Worm (Caenorhabditis elegans) whole organism, L4 larva: ENCODE measurements around the gene T24E12.3.

ENCODE experiments used
- ama-1 ChIP-seq: fragments of 150-350 bp; optimal IDR thresholded peaks from 2 replicates; lab custom pipeline; 2014; ENCODE audit warnings: inconsistent platforms, mixed read lengths
- fkh-10 ChIP-seq: fragments of 150-350 bp; optimal IDR thresholded peaks from 2 replicates; lab custom pipeline; 2014; ENCODE audit warnings: missing biosample characterization, missing genetic modification reagents, missing genetic modification characterization
- lir-3 ChIP-seq: sonication (generic microtip); optimal IDR thresholded peaks from 2 replicates; lab custom pipeline; 2016; ENCODE audit warnings: mild to moderate bottlenecking, missing genetic modification characterization, missing compliant biosample characterization
- mxl-2 ChIP-seq: fragments of 200-800 bp; sonication (Bioruptor generic); conservative IDR thresholded peaks from 2 replicates; pipeline ENCODE4 v1.3.6; 2022; ENCODE audit warnings: missing genetic modification reagents, missing genetic modification characterization, missing compliant biosample characterization
- nhr-25 ChIP-seq: sonication (generic microtip); optimal IDR thresholded peaks from 2 replicates; lab custom pipeline; 2017; ENCODE audit warnings: missing genetic modification characterization, mild to moderate bottlenecking, missing compliant biosample characterization, antibody characterized with exemption, moderate library complexity, borderline replicate concordance; ENCODE audit not compliant: insufficient read depth
- nhr-76 ChIP-seq: fragments of 150-350 bp; optimal IDR thresholded peaks from 2 replicates; lab custom pipeline; 2014; ENCODE audit warnings: missing biosample characterization, missing genetic modification characterization
- pha-4 ChIP-seq, 2 experiments: fragments of 150-350 bp in 1 of 2; fragments of 200-800 bp in 1 of 2; sonication (Bioruptor generic) in 1 of 2; IDR thresholded peaks in 1 of 2; optimal IDR thresholded peaks in 1 of 2; 2 replicates each; pipeline versions ENCODE4 v1.3.6 to Lab custom; 2014 to 2022; ENCODE audit warnings: missing genetic modification characterization in 2 of 2, missing genetic modification reagents in 2 of 2, missing biosample characterization in 1 of 2, missing compliant biosample characterization in 1 of 2
- pqm-1 ChIP-seq: sonication (generic microtip); optimal IDR thresholded peaks from 2 replicates; lab custom pipeline; 2017; ENCODE audit warnings: missing biosample characterization, missing genetic modification characterization
- set-16 ChIP-seq: fragments of 200-800 bp; sonication (Bioruptor generic); IDR thresholded peaks from 2 replicates; pipeline ENCODE4 v1.3.6; 2022; ENCODE audit warnings: missing genetic modification reagents, missing genetic modification characterization, missing compliant biosample characterization
- skn-1 ChIP-seq: fragments of 150-350 bp; optimal IDR thresholded peaks from 2 replicates; lab custom pipeline; 2014; ENCODE audit warnings: missing biosample characterization, missing genetic modification characterization
- snpc-4 ChIP-seq: fragments of 150-350 bp; optimal IDR thresholded peaks from 2 replicates; lab custom pipeline; 2014; ENCODE audit warnings: missing biosample characterization, missing genetic modification characterization
- tra-1 ChIP-seq: fragments of 200-800 bp; sonication (Bioruptor generic); IDR thresholded peaks from 2 replicates; pipeline ENCODE4 v1.3.6; 2022; ENCODE audit warnings: missing genetic modification reagents, missing genetic modification characterization, missing compliant biosample characterization
- unc-39 ChIP-seq: sonication (generic microtip); optimal IDR thresholded peaks from 2 replicates; lab custom pipeline; 2017; ENCODE audit warnings: missing biosample characterization, missing genetic modification characterization

- TF ChIP-seq pha-4 (GFP tag; IDR thresholded peaks at IDR 0.05; lab: Robert Waterston, UW) (no peak), pha-4 (tag; optimal IDR thresholded peaks at IDR 0.05; lab: Kevin White, UChicago) (no peak), tra-1 (GFP tag; lab: Robert Waterston, UW) (no peak), pqm-1 (tag; lab: Kevin White, UChicago) (no peak), unc-39 (no peak), lir-3 (tag; lab: Kevin White, UChicago) (no peak), skn-1 (tag; lab: Kevin White, UChicago) (no peak), ama-1 (no peak), nhr-25 (tag; lab: Kevin White, UChicago) (no peak), snpc-4 (tag; lab: Kevin White, UChicago) (no peak), mxl-2 (no peak), fkh-10 (GFP tag; lab: Kevin White, UChicago) (no peak), set-16 (no peak), nhr-76 (no peak)
Observed at ce11 chrII:3787151-3787550, 11.3 kb downstream of the T24E12.3 start, which contains the start of gene T24E12.13.
